Worm (Caenorhabditis elegans) whole organism, L4 larva: ENCODE results near the gene clec-41.

ENCODE experiments used
- ZK546.5 ChIP-seq, 2 experiments: sonication (generic microtip); optimal IDR thresholded peaks; 2 replicates each; lab custom pipeline; 2017; ENCODE audit warnings: missing biosample characterization in 2 of 2, missing genetic modification characterization in 2 of 2
- aha-1 ChIP-seq: fragments of 150-350 bp; peaks from one replicate; lab custom pipeline; 2014; ENCODE audit warnings: missing biosample characterization, missing genetic modification characterization
- daf-12 ChIP-seq: fragments of 150-350 bp; optimal IDR thresholded peaks from 2 replicates; lab custom pipeline; 2014; ENCODE audit warnings: missing biosample characterization, missing genetic modification reagents, missing genetic modification characterization
- egl-27 ChIP-seq: sonication (generic microtip); optimal IDR thresholded peaks from 3 replicates; lab custom pipeline; 2017; ENCODE audit warnings: missing biosample characterization, missing genetic modification reagents, missing genetic modification characterization
- fos-1 ChIP-seq: fragments of 150-350 bp; optimal IDR thresholded peaks from 2 replicates; lab custom pipeline; 2014; ENCODE audit warnings: missing biosample characterization, missing genetic modification characterization
- snpc-4 ChIP-seq: fragments of 150-350 bp; optimal IDR thresholded peaks from 2 replicates; lab custom pipeline; 2014; ENCODE audit warnings: missing biosample characterization, missing genetic modification characterization

ce11 chrV:13121266-13121665 lies 16.6 kb downstream of the clec-41 start:
- TF ChIP-seq ZK546.5 (tag; optimal IDR thresholded peaks at IDR 0.05; lab: Kevin White, UChicago) = no peak
- no peak for TF ChIP-seq daf-12 (tag; lab: Kevin White, UChicago)
- no peak for TF ChIP-seq aha-1
- TF ChIP-seq fos-1 = no peak
- TF ChIP-seq snpc-4 = no peak
- no peak for TF ChIP-seq egl-27 (tag; lab: Kevin White, UChicago)
